Worm (Caenorhabditis elegans): ENCODE measurements around the gene F46B6.9.

ce11 chrV:9833900-9834299 is 37.2 kb downstream of the F46B6.9 start, which contains the start of gene sru-40:
- TF ChIP-seq dao-5 (tag; optimal IDR thresholded peaks at IDR 0.05) (no peak), him-1 (tag; optimal IDR thresholded peaks at IDR 0.05) (no peak)
